Worm (Caenorhabditis elegans) whole organism, late embryonic: ENCODE measurements around the gene R107.5.

ENCODE experiments used
- K02D7.2 ChIP-seq: sonication (generic microtip); optimal IDR thresholded peaks from 2 replicates; lab custom pipeline; 2017; ENCODE audit warnings: mild to moderate bottlenecking, missing genetic modification characterization, missing compliant biosample characterization
- ama-1 ChIP-seq: fragments of 150-350 bp; optimal IDR thresholded peaks from 2 replicates; lab custom pipeline; 2014
- ceh-22 ChIP-seq: sonication (generic microtip); optimal IDR thresholded peaks from 2 replicates; lab custom pipeline; 2017; ENCODE audit warnings: missing biosample characterization, missing genetic modification characterization
- gmeb-2 ChIP-seq: sonication (generic microtip); optimal IDR thresholded peaks from 2 replicates; lab custom pipeline; 2016; ENCODE audit warnings: missing genetic modification characterization, inconsistent platforms, missing compliant biosample characterization
- hlh-30 ChIP-seq: sonication (generic microtip); optimal IDR thresholded peaks from 2 replicates; lab custom pipeline; 2017; ENCODE audit warnings: antibody characterized with exemption, missing genetic modification characterization, missing compliant biosample characterization; ENCODE audit not compliant: insufficient read depth
- mec-3 ChIP-seq: sonication (generic microtip); optimal IDR thresholded peaks from 2 replicates; lab custom pipeline; 2016; ENCODE audit warnings: borderline replicate concordance, missing genetic modification characterization, missing compliant biosample characterization
- syd-9 ChIP-seq: sonication (generic microtip); optimal IDR thresholded peaks from 2 replicates; lab custom pipeline; 2016; ENCODE audit warnings: mild to moderate bottlenecking, missing genetic modification characterization, moderate library complexity, missing compliant biosample characterization

DNA sequence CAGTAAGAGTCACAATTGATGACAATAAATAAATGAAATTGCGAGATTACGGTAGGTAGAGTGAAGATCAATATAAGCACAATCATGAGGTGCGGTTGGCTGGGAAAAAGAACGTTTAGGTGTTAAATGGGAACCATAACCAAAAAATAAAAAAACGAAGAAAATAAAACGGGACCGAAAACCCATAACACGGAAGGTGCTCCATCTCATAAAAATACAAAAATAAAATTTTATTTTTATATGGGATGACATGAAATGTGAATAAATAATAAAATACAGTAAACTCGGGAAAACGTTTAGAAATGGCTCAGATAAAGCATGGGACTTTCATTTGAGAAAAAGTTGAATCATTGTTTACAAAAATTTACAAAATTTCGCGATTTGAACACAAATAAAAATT lies 21.9 kb upstream of the R107.5 start, which contains the start of gene F02A9.7:
- TF ChIP-seq ceh-22 (no peak), hlh-30 (tag; lab: Kevin White, UChicago) (no peak), ama-1 (no peak), K02D7.2 (no peak), mec-3 (no peak), syd-9 (tag; lab: Kevin White, UChicago) (no peak), gmeb-2 (tag; lab: Kevin White, UChicago) (no peak)
